Fruit fly (Drosophila melanogaster): Measurements from ENCODE around the gene CG2604.

The CG2604 gene

DNA sequence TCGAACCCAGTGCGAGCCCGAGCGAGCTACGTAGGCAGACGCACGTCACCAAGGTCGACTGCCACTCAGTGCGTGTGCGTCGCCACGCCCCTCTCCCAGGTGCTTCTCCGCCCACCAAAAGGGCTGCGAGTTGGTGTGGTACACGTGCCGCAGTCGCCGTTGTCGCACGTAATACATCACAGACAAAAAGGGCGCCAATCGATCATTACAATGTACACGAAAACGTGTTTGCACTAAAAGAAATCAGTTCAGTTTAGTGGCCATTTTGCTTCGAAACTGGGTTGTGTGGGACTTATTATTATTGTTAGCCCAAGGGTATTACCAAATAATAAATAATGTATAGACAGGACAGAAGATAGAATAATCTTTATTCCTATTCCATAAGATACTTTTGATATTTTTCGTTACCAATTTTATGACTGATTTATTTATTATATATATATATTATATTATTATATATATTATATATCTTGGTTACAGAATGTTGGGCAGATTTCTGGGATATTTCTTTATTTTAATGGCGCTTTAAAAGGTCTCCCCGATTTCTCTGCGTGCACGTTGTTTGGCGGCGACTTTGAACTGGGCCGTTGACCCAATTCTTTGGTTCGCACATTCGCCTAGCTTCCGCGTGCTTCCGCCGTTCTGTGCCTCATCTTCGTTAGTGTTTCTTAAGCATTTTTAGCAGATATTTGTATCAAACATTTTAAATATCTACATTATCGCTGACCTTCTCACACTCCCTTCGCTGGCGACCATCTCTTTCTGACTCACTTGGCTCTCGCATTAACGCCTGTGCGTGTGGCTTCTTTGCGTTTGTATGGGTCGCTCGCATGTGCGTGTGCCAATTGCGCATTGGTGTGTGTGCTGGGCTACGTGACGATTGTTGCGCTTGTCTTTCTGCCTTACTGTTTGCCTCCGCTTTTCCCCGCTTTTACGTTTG, 40.4 kb upstream of the CG2604 start (continued):
- TF ChIP-seq CG17612 (GFP tag; IDR thresholded peaks at IDR 0.05): 0 out of 2 replicates have a peak, but pooled peaks have one; percentile 4
- TF ChIP-seq lmd (GFP tag; IDR thresholded peaks at IDR 0.05): peak; percentile 88; the same call in 1 of the 2 replicates
- peak; percentile 77 for TF ChIP-seq CG10147 (GFP tag; optimal IDR thresholded peaks at IDR 0.05)
- TF ChIP-seq Lim3 (GFP tag; IDR thresholded peaks at IDR 0.05): no peak
- TF ChIP-seq ham (GFP tag; IDR thresholded peaks at IDR 0.05): no peak; the same call in 1 of the 2 replicates
- peak; percentile 74 for TF ChIP-seq CG30403 (GFP tag; optimal IDR thresholded peaks at IDR 0.05)
- TF ChIP-seq Stat92E (GFP tag; optimal IDR thresholded peaks at IDR 0.05): no peak
- peak; percentile 66 for TF ChIP-seq ap (GFP tag; IDR thresholded peaks at IDR 0.05)
- TF ChIP-seq CG11560 (tag; IDR thresholded peaks at IDR 0.05): peak; percentile 73; the same call in 2 of the 3 replicates
- TF ChIP-seq mld (GFP tag; IDR thresholded peaks at IDR 0.05; ENCODE audit: partially characterized antibody): 0 out of 3 replicates have a peak, but pooled peaks have one; percentile 37
- no peak for TF ChIP-seq CG31365 (tag; optimal IDR thresholded peaks at IDR 0.05)
- TF ChIP-seq CG6683 (GFP tag; optimal IDR thresholded peaks at IDR 0.05): peak; percentile 70
- TF ChIP-seq CG10565 (GFP tag; optimal IDR thresholded peaks at IDR 0.05): peak; percentile 33
- no peak for TF ChIP-seq cad (GFP tag; optimal IDR thresholded peaks at IDR 0.05)
- peak; percentile 88 for TF ChIP-seq CG4328 (GFP tag; optimal IDR thresholded peaks at IDR 0.05)
- TF ChIP-seq CG1024 (GFP tag; IDR thresholded peaks at IDR 0.05): no peak
- TF ChIP-seq CG16863 (GFP tag; optimal IDR thresholded peaks at IDR 0.05): no peak
- peak; percentile 78 for TF ChIP-seq Dek (tag; optimal IDR thresholded peaks at IDR 0.05)
- TF ChIP-seq fd64A (GFP tag; optimal IDR thresholded peaks at IDR 0.05): no peak
- TF ChIP-seq Scr (GFP tag; IDR thresholded peaks at IDR 0.05; ENCODE audit: partially characterized antibody): no peak
- peak; percentile 86 for TF ChIP-seq D19A (tag; optimal IDR thresholded peaks at IDR 0.05)
- TF ChIP-seq fd102C (GFP tag; optimal IDR thresholded peaks at IDR 0.05): no peak
- peak; percentile 71 for TF ChIP-seq nerfin-1 (tag; optimal IDR thresholded peaks at IDR 0.05)
- peak; percentile 23 for TF ChIP-seq Antp (GFP tag; optimal IDR thresholded peaks at IDR 0.05)
- no peak for TF ChIP-seq dm (GFP tag; optimal IDR thresholded peaks at IDR 0.05)
- peak; percentile 80 for TF ChIP-seq CG12104 (GFP tag; optimal IDR thresholded peaks at IDR 0.05)
- peak; percentile 42 to 82 for TF ChIP-seq bsh (GFP tag; optimal IDR thresholded peaks at IDR 0.05)
- TF ChIP-seq pros (GFP tag; optimal IDR thresholded peaks at IDR 0.05): peak; percentile 36
- TF ChIP-seq klu (GFP tag; IDR thresholded peaks at IDR 0.05): peak; percentile 73; the same call in 1 of the 2 replicates
- TF ChIP-seq ems (GFP tag; optimal IDR thresholded peaks at IDR 0.05): no peak
- TF ChIP-seq ssp (GFP tag; IDR thresholded peaks at IDR 0.05): peak; percentile 65
- TF ChIP-seq gsb-n (tag; optimal IDR thresholded peaks at IDR 0.05): peak; percentile 78
- TF ChIP-seq Ravus (GFP tag; IDR thresholded peaks at IDR 0.05): peak; percentile 42
- TF ChIP-seq CG8359 (GFP tag; optimal IDR thresholded peaks at IDR 0.05; ENCODE audit: borderline replicate concordance): peak; percentile 78
- TF ChIP-seq nmo (GFP tag; optimal IDR thresholded peaks at IDR 0.05): peak; percentile 93
- TF ChIP-seq Max (GFP tag; optimal IDR thresholded peaks at IDR 0.05): peak; percentile 69
- no peak for TF ChIP-seq Hmx (GFP tag; optimal IDR thresholded peaks at IDR 0.05)
- TF ChIP-seq grn (GFP tag; optimal IDR thresholded peaks at IDR 0.05): no peak
- peak; percentile 50; the same call in 1 of the 2 replicates for TF ChIP-seq sna (GFP tag; IDR thresholded peaks at IDR 0.05; ENCODE audit: partially characterized antibody)
- peak; percentile 89 for TF ChIP-seq Hr3 (GFP tag; optimal IDR thresholded peaks at IDR 0.05)
- TF ChIP-seq CG9727 (GFP tag; optimal IDR thresholded peaks at IDR 0.05): peak; percentile 91
- TF ChIP-seq kah (GFP tag; optimal IDR thresholded peaks at IDR 0.05): peak; percentile 74
- no peak for TF ChIP-seq bigmax (GFP tag; optimal IDR thresholded peaks at IDR 0.05)
- peak in 1 of 2 experiments; percentile 59 for TF ChIP-seq insv (GFP tag; optimal IDR thresholded peaks at IDR 0.05)
- TF ChIP-seq CG4707 (GFP tag; optimal IDR thresholded peaks at IDR 0.05): peak; percentile 35
- TF ChIP-seq lov (optimal IDR thresholded peaks at IDR 0.05): no peak
- TF ChIP-seq lov (GFP tag; IDR thresholded peaks at IDR 0.05): no peak
- peak; percentile 74 for TF ChIP-seq Xrp1 (GFP tag; IDR thresholded peaks at IDR 0.05)
